Fruit fly (Drosophila melanogaster) whole organism, adult: ENCODE results near the gene Frl.

Experiments
- CG14711 ChIP-seq: fragments of 200-800 bp; sonication (Bioruptor generic); optimal IDR thresholded peaks from 2 replicates; lab custom pipeline; 2018; ENCODE audit warnings: missing biosample characterization, mild to moderate bottlenecking, missing genetic modification characterization, moderate library complexity
- CG1620 ChIP-seq: fragments of 200-800 bp; sonication (Bioruptor generic); optimal IDR thresholded peaks from 2 replicates; lab custom pipeline; 2016; ENCODE audit warnings: missing biosample characterization, missing genetic modification characterization
- CG7045 ChIP-seq: fragments of 200-800 bp; sonication (Bioruptor generic); optimal IDR thresholded peaks from 2 replicates; lab custom pipeline; 2017; ENCODE audit warnings: missing biosample characterization, mild to moderate bottlenecking, missing genetic modification characterization
- CG7101 ChIP-seq: fragments of 200-800 bp; sonication (Bioruptor generic); optimal IDR thresholded peaks from 2 replicates; lab custom pipeline; 2018; ENCODE audit warnings: missing biosample characterization, mild to moderate bottlenecking, missing genetic modification characterization, moderate library complexity
- Crg-1 ChIP-seq: fragments of 200-800 bp; sonication (Bioruptor generic); optimal IDR thresholded peaks from 2 replicates; lab custom pipeline; 2016; ENCODE audit warnings: missing biosample characterization, missing genetic modification characterization
- Hr96 ChIP-seq: fragments of 200-800 bp; sonication (Bioruptor generic); optimal IDR thresholded peaks from 2 replicates; lab custom pipeline; 2016; ENCODE audit warnings: missing biosample characterization, missing genetic modification characterization
- bab1 ChIP-seq: fragments of 200-800 bp; sonication (Bioruptor generic); optimal IDR thresholded peaks from 3 replicates; lab custom pipeline; 2019; ENCODE audit warnings: missing biosample characterization, mild to moderate bottlenecking, missing genetic modification characterization, moderate library complexity
- cnc ChIP-seq, 2 experiments: fragments of >200 bp; optimal IDR thresholded peaks; 2 replicates each; lab custom pipeline; 2017
- kay ChIP-seq: fragments of 200-800 bp; sonication (Bioruptor generic); peaks from one replicate; lab custom pipeline; 2016; ENCODE audit warnings: missing biosample characterization, missing genetic modification characterization, borderline replicate concordance
- ovo ChIP-seq: fragments of 200-800 bp; sonication (Bioruptor generic); optimal IDR thresholded peaks from 2 replicates; lab custom pipeline; 2016; ENCODE audit warnings: missing biosample characterization, missing genetic modification characterization
- tj ChIP-seq: fragments of 200-800 bp; sonication (Bioruptor generic); optimal IDR thresholded peaks from 3 replicates; lab custom pipeline; 2017; ENCODE audit warnings: missing biosample characterization, mild to moderate bottlenecking, missing genetic modification characterization, moderate library complexity
- toe ChIP-seq: fragments of 200-800 bp; sonication (Bioruptor generic); optimal IDR thresholded peaks from 2 replicates; lab custom pipeline; 2016; ENCODE audit warnings: missing biosample characterization, missing genetic modification characterization

DNA sequence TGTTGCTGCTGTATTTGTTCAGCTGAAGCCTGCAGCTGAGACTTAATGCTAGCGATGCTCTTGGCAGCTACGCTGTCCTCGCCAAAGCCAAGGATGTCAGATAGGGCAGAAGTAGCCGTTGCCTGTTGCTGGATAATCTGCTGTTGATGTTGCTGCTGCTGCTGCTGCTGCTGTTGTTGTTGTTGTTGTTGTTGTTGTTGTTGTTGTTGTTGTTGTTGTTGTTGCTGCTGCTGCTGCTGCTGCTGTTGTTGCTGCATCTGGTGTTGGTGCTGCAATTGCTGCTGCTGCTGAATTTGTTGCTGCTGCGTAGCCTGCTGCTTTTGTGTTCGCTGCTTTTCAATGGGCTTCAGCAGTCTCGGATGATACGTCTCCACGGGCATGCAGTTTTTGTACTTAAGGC lies 25.5 kb upstream of the Frl start:
- TF ChIP-seq kay (GFP tag; lab: Kevin White, UChicago) (no peak), bab1 (GFP tag; lab: Kevin White, UChicago) (no peak), toe (no peak), Crg-1 (no peak), ovo (GFP tag; lab: Kevin White, UChicago) (no peak), CG14711 (tag; lab: Kevin White, UChicago) (no peak), cnc (optimal IDR thresholded peaks at IDR 0.05; lab: Kevin White, UChicago) (no peak), CG1620 (GFP tag; lab: Kevin White, UChicago) (no peak), CG7101 (tag; lab: Kevin White, UChicago) (no peak), tj (GFP tag; lab: Kevin White, UChicago) (no peak), Hr96 (no peak), CG7045 (GFP tag; lab: Kevin White, UChicago) (no peak)
